Fruit fly (Drosophila melanogaster): Measurements from ENCODE around the gene bor.

dm6 chr3R:16241822-16242221 lies 22.1 kb downstream of the bor start:
- TF ChIP-seq psq (optimal IDR thresholded peaks at IDR 0.05) (no peak), insv (optimal IDR thresholded peaks at IDR 0.05) (no peak), h (optimal IDR thresholded peaks at IDR 0.05) (no peak)
